Fruit fly (Drosophila melanogaster) whole organism, pupa: ENCODE data around the gene anchor.
A peak's percentile ranks its signal among the peaks of the same experiment; 100 is the strongest.

ENCODE experiments used
- CG10348 ChIP-seq: fragments of 200-800 bp; sonication (Bioruptor generic); IDR thresholded peaks from 2 replicates; pipeline ENCODE4 v1.3.6; 2022; ENCODE audit warnings: missing biosample characterization, missing genetic modification characterization
- CG12605 ChIP-seq: fragments of 200-800 bp; sonication (Bioruptor generic); IDR thresholded peaks from 2 replicates; pipeline ENCODE4 v1.3.6; 2022; ENCODE audit warnings: missing biosample characterization, missing genetic modification characterization
- CG13204 ChIP-seq: fragments of 200-800 bp; sonication (Bioruptor generic); optimal IDR thresholded peaks from 2 replicates; lab custom pipeline; 2018; ENCODE audit warnings: missing biosample characterization, mild to moderate bottlenecking, missing genetic modification characterization, moderate library complexity
- CG14655 ChIP-seq: fragments of 200-800 bp; sonication (Bioruptor generic); optimal IDR thresholded peaks from 3 replicates; lab custom pipeline; 2017; ENCODE audit warnings: mild to moderate bottlenecking, missing biosample characterization, missing genetic modification reagents, missing genetic modification characterization
- CG15710 ChIP-seq: fragments of 200-800 bp; sonication (Bioruptor generic); optimal IDR thresholded peaks from 2 replicates; lab custom pipeline; 2018; ENCODE audit warnings: missing biosample characterization, mild to moderate bottlenecking, missing genetic modification characterization, moderate library complexity
- CG17806 ChIP-seq: fragments of 200-800 bp; sonication (Bioruptor generic); optimal IDR thresholded peaks from 2 replicates; lab custom pipeline; 2018; ENCODE audit warnings: missing biosample characterization, mild to moderate bottlenecking, missing genetic modification characterization, moderate library complexity
- CG32121 ChIP-seq: fragments of 200-800 bp; sonication (Bioruptor generic); IDR thresholded peaks from 2 replicates; pipeline ENCODE4 v1.3.6; 2022; ENCODE audit warnings: missing biosample characterization, missing genetic modification characterization
- CG34367 ChIP-seq: fragments of 200-800 bp; sonication (Bioruptor generic); optimal IDR thresholded peaks from 2 replicates; lab custom pipeline; 2018; ENCODE audit warnings: missing biosample characterization, mild to moderate bottlenecking, missing genetic modification characterization
- CG4496 ChIP-seq: fragments of 200-800 bp; sonication (Bioruptor generic); IDR thresholded peaks from 3 replicates; pipeline ENCODE4 v1.3.6; 2022; ENCODE audit warnings: missing biosample characterization, missing genetic modification characterization
- CG8159 ChIP-seq: fragments of 200-800 bp; sonication (Bioruptor generic); optimal IDR thresholded peaks from 3 replicates; lab custom pipeline; 2018; ENCODE audit warnings: missing biosample characterization, mild to moderate bottlenecking, missing genetic modification characterization, moderate library complexity
- CG8301 ChIP-seq: fragments of 200-800 bp; sonication (Bioruptor generic); optimal IDR thresholded peaks from 2 replicates; lab custom pipeline; 2018; ENCODE audit warnings: missing biosample characterization, mild to moderate bottlenecking, missing genetic modification characterization
- CG9948 ChIP-seq: fragments of 200-800 bp; sonication (Bioruptor generic); optimal IDR thresholded peaks from 2 replicates; lab custom pipeline; 2018; ENCODE audit warnings: missing biosample characterization, mild to moderate bottlenecking, missing genetic modification characterization, moderate library complexity
- D1 ChIP-seq: fragments of 200-800 bp; sonication (Bioruptor generic); optimal IDR thresholded peaks from 2 replicates; lab custom pipeline; 2018; ENCODE audit warnings: missing biosample characterization, mild to moderate bottlenecking, missing genetic modification characterization, moderate library complexity
- EcR ChIP-seq: fragments of 200-800 bp; sonication (Bioruptor generic); optimal IDR thresholded peaks from 3 replicates; lab custom pipeline; 2019; ENCODE audit warnings: missing biosample characterization, missing genetic modification characterization, mild to moderate bottlenecking, moderate library complexity, missing genetic modification reagents
- Ets98B ChIP-seq: fragments of 200-800 bp; sonication (Bioruptor generic); IDR thresholded peaks from 2 replicates; pipeline ENCODE4 v1.3.6; 2022; ENCODE audit warnings: missing biosample characterization, missing genetic modification characterization
- Pif1A ChIP-seq: fragments of 200-800 bp; sonication (Bioruptor generic); optimal IDR thresholded peaks from 3 replicates; lab custom pipeline; 2016; ENCODE audit warnings: missing biosample characterization, missing genetic modification characterization
- Pif1B ChIP-seq: fragments of 200-800 bp; sonication (Bioruptor generic); optimal IDR thresholded peaks from 3 replicates; lab custom pipeline; 2016; ENCODE audit warnings: missing biosample characterization, missing genetic modification characterization
- Snoo ChIP-seq: fragments of 200-800 bp; sonication (Bioruptor generic); optimal IDR thresholded peaks from 3 replicates; lab custom pipeline; 2017; ENCODE audit warnings: missing biosample characterization, mild to moderate bottlenecking, missing genetic modification characterization, inconsistent platforms
- fd96Ca ChIP-seq: fragments of 200-800 bp; sonication (Bioruptor generic); IDR thresholded peaks from 3 replicates; pipeline ENCODE4 v1.3.6; 2022; ENCODE audit warnings: missing biosample characterization, missing genetic modification characterization
- gl ChIP-seq: fragments of 200-800 bp; sonication (Bioruptor generic); optimal IDR thresholded peaks from 2 replicates; lab custom pipeline; 2018; ENCODE audit warnings: missing biosample characterization, mild to moderate bottlenecking, missing genetic modification characterization
- rn ChIP-seq: fragments of 200-800 bp; sonication (Bioruptor generic); IDR thresholded peaks from 2 replicates; pipeline ENCODE4 v1.3.6; 2022; ENCODE audit warnings: missing biosample characterization, missing genetic modification characterization

The anchor gene

dm6 chr3L:17622081-17622850, 642 bp downstream of the anchor start:
- TF ChIP-seq EcR (GFP tag; lab: Kevin White, UChicago) (no peak), CG34367 (tag; lab: Kevin White, UChicago) (no peak), CG8159 (tag; lab: Kevin White, UChicago) (no peak), CG8301 (tag; lab: Kevin White, UChicago) (no peak)

dm6 chr3L:17622935-17623334, 1.3 kb downstream of the anchor start:
- TF ChIP-seq CG34367 (tag; lab: Kevin White, UChicago) (no peak), EcR (GFP tag; lab: Kevin White, UChicago) (no peak), CG15710 (no peak), fd96Ca (GFP tag; lab: Robert Waterston, UW) (no peak), CG8301 (tag; lab: Kevin White, UChicago) (no peak), CG17806 (tag; lab: Kevin White, UChicago) (no peak), Pif1B (GFP tag; lab: Kevin White, UChicago) (no peak), CG14655 (GFP tag; lab: Kevin White, UChicago) (no peak), CG13204 (no peak), rn (no peak), gl (tag; lab: Kevin White, UChicago) (no peak), CG10348 (GFP tag; lab: Robert Waterston, UW) (no peak), CG32121 (no peak)

dm6 chr3L:17624208-17624826, 2.7 kb downstream of the anchor start:
- TF ChIP-seq EcR (GFP tag; lab: Kevin White, UChicago) (peak; percentile 67), Pif1B (GFP tag; lab: Kevin White, UChicago) (no peak)

dm6 chr3L:17625014-17625413, 3.4 kb downstream of the anchor start:
- TF ChIP-seq D1 (tag; lab: Kevin White, UChicago) (no peak), CG17806 (tag; lab: Kevin White, UChicago) (no peak), CG15710 (no peak)

- TF ChIP-seq CG10348 (GFP tag; lab: Robert Waterston, UW) (no peak), gl (tag; lab: Kevin White, UChicago) (no peak), CG8301 (tag; lab: Kevin White, UChicago) (no peak), Snoo (tag; lab: Kevin White, UChicago) (peak; percentile 12), Ets98B (no peak), CG14655 (GFP tag; lab: Kevin White, UChicago) (no peak), CG9948 (no peak), CG32121 (no peak), EcR (GFP tag; lab: Kevin White, UChicago) (peak; percentile 84), D1 (tag; lab: Kevin White, UChicago) (no peak), fd96Ca (GFP tag; lab: Robert Waterston, UW) (no peak), CG15710 (no peak), CG34367 (tag; lab: Kevin White, UChicago) (no peak), CG12605 (GFP tag; lab: Robert Waterston, UW) (no peak)
These were observed 4.0 kb downstream of the anchor start for dm6 chr3L:17625574-17626128.

- TF ChIP-seq rn (no peak), Pif1A (peak; percentile 35), CG34367 (tag; lab: Kevin White, UChicago) (peak; percentile 9), CG13204 (no peak), CG4496 (GFP tag; lab: Robert Waterston, UW) (peak; percentile 48; the same call in 1 of the 3 replicates), Pif1B (GFP tag; lab: Kevin White, UChicago) (peak; percentile 30), gl (tag; lab: Kevin White, UChicago) (peak; percentile 45)
These were observed 9.6 kb downstream of the anchor start for dm6 chr3L:17631247-17631646.

dm6 chr3L:17633142-17633541, 11.5 kb downstream of the anchor start, which contains the start of gene CG7497:
TSS of gene CG7497 (plus strand) at chr3L:17633449.
- no peak for TF ChIP-seq CG17806 (tag; lab: Kevin White, UChicago)
- TF ChIP-seq CG13204 = peak; percentile 39
- peak; percentile 52 for TF ChIP-seq CG4496 (GFP tag; lab: Robert Waterston, UW)
- TF ChIP-seq CG12605 (GFP tag; lab: Robert Waterston, UW) = no peak
- no peak for TF ChIP-seq CG15710
- TF ChIP-seq CG32121 = peak; percentile 75
- TF ChIP-seq EcR (GFP tag; lab: Kevin White, UChicago) = no peak
